Fruit fly (Drosophila melanogaster) S2 (cell line): Measurements from ENCODE around the gene Gfat2.

Source experiments
- CG8478 ChIP-seq: fragments of >200 bp; optimal IDR thresholded peaks from 2 replicates; lab custom pipeline; 2018
- CTCF ChIP-seq, 2 experiments: fragments of >200 bp; optimal IDR thresholded peaks; 2 replicates each; lab custom pipeline; 2018

dm6 chr3R:28305959-28306358 is 33.6 kb downstream of the Gfat2 start:
- TF ChIP-seq CG8478 = no peak
- no peak for TF ChIP-seq CTCF (optimal IDR thresholded peaks at IDR 0.05; lab: Kevin White, UChicago)
